Worm (Caenorhabditis elegans): ENCODE results near the gene ethe-1.

DNA sequence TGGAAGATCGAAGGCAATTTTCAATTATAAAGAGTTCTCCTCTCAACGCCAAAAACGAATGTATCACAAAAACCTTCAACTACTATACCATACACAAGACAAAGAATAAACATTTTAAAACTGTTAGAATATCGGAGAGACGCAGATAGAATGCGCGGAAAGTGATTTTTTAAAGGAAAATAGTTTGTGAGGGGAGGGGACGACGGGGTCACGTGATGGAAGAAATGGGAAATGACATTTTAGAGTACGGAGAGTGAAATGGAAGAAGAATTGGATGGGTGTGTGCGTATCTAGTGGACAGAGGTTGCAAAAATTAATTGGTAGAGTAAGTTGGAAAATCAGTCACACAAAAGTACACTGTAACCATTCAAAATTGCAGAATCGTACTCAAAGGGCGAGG, 25.8 kb upstream of the ethe-1 start:
- TF ChIP-seq ccch-3 (GFP tag; optimal IDR thresholded peaks at IDR 0.05) = no peak
- no peak for TF ChIP-seq hmg-20 (GFP tag; IDR thresholded peaks at IDR 0.05)
- no peak for TF ChIP-seq repo-1 (tag; optimal IDR thresholded peaks at IDR 0.05)
- no peak for TF ChIP-seq aptf-3 (GFP tag; IDR thresholded peaks at IDR 0.05)
- no peak for TF ChIP-seq ceh-40 (GFP tag; IDR thresholded peaks at IDR 0.05)
- TF ChIP-seq ceh-79 (tag; optimal IDR thresholded peaks at IDR 0.05) = no peak
- TF ChIP-seq him-1 (tag; optimal IDR thresholded peaks at IDR 0.05) = no peak
- TF ChIP-seq snpc-1.1 (tag; optimal IDR thresholded peaks at IDR 0.05; ENCODE audit: insufficient read depth) = no peak
- no peak for TF ChIP-seq lag-1 (GFP tag; IDR thresholded peaks at IDR 0.05)
- TF ChIP-seq F22D6.2 (tag; optimal IDR thresholded peaks at IDR 0.05) = no peak
- no peak for TF ChIP-seq ets-4 (GFP tag; optimal IDR thresholded peaks at IDR 0.05)
- no peak for TF ChIP-seq Y79H2A.3 (GFP tag; conservative IDR thresholded peaks at IDR 0.05)
